Fruit fly (Drosophila melanogaster) whole organism, embryonic: Measurements from ENCODE around the gene CG6142.

Experiments
- Abd-B ChIP-seq: fragments of 200-800 bp; sonication (Bioruptor generic); optimal IDR thresholded peaks from 2 replicates; lab custom pipeline; 2018; ENCODE audit warnings: missing biosample characterization, mild to moderate bottlenecking, missing genetic modification characterization, moderate library complexity
- CG10462 ChIP-seq: fragments of 200-800 bp; sonication (Bioruptor generic); optimal IDR thresholded peaks from 2 replicates; lab custom pipeline; 2016; ENCODE audit warnings: missing biosample characterization, missing genetic modification characterization
- CG12071 ChIP-seq: fragments of 200-800 bp; sonication (Bioruptor generic); optimal IDR thresholded peaks from 3 replicates; lab custom pipeline; 2018; ENCODE audit warnings: missing biosample characterization, mild to moderate bottlenecking, missing genetic modification characterization
- CG13775 ChIP-seq: fragments of 200-800 bp; sonication (Bioruptor generic); optimal IDR thresholded peaks from 3 replicates; lab custom pipeline; 2017; ENCODE audit warnings: missing biosample characterization, mild to moderate bottlenecking, missing genetic modification characterization
- CG13894 ChIP-seq: fragments of 200-800 bp; sonication (Bioruptor generic); optimal IDR thresholded peaks from 3 replicates; lab custom pipeline; 2018; ENCODE audit warnings: missing biosample characterization, mild to moderate bottlenecking, missing genetic modification characterization, moderate library complexity
- CG14014 ChIP-seq: fragments of 200-800 bp; sonication (Bioruptor generic); IDR thresholded peaks from 2 replicates; pipeline ENCODE4 v1.3.6; 2022; ENCODE audit warnings: missing biosample characterization, missing genetic modification characterization
- CG14667 ChIP-seq: fragments of 200-800 bp; sonication (Bioruptor generic); IDR thresholded peaks from 2 replicates; pipeline ENCODE4 v1.3.6; 2022; ENCODE audit warnings: missing biosample characterization, missing genetic modification characterization
- CG15479 ChIP-seq: fragments of 200-800 bp; sonication (Bioruptor generic); optimal IDR thresholded peaks from 3 replicates; lab custom pipeline; 2019; ENCODE audit warnings: missing biosample characterization, mild to moderate bottlenecking, missing genetic modification characterization, moderate library complexity
- CG15696 ChIP-seq: fragments of 200-800 bp; sonication (Bioruptor generic); optimal IDR thresholded peaks from 2 replicates; lab custom pipeline; 2019; ENCODE audit warnings: missing biosample characterization, mild to moderate bottlenecking, missing genetic modification characterization, moderate library complexity
- CG17612 ChIP-seq: fragments of 200-800 bp; sonication (Bioruptor generic); IDR thresholded peaks from 2 replicates; pipeline ENCODE4 v1.3.6; 2022; ENCODE audit warnings: missing biosample characterization, missing genetic modification characterization
- CG2120 ChIP-seq: fragments of 200-800 bp; sonication (Bioruptor generic); optimal IDR thresholded peaks from 3 replicates; lab custom pipeline; 2016; ENCODE audit warnings: missing biosample characterization, missing genetic modification characterization
- CG6765 ChIP-seq: fragments of 200-800 bp; sonication (Bioruptor generic); optimal IDR thresholded peaks from 3 replicates; lab custom pipeline; 2017; ENCODE audit warnings: missing biosample characterization, mild to moderate bottlenecking, missing genetic modification characterization
- CG7372 ChIP-seq: fragments of 200-800 bp; sonication (Bioruptor generic); IDR thresholded peaks from 2 replicates; pipeline ENCODE4 v1.3.6; 2022; ENCODE audit warnings: missing biosample characterization, missing genetic modification characterization
- CG9215 ChIP-seq: fragments of 200-800 bp; sonication (Bioruptor generic); IDR thresholded peaks from 2 replicates; pipeline ENCODE4 v1.3.6; 2022; ENCODE audit warnings: missing biosample characterization, missing genetic modification characterization
- CG9797 ChIP-seq: fragments of 200-800 bp; sonication (Bioruptor generic); optimal IDR thresholded peaks from 3 replicates; lab custom pipeline; 2018; ENCODE audit warnings: missing biosample characterization, mild to moderate bottlenecking, missing genetic modification characterization
- Dll ChIP-seq: fragments of 200-800 bp; sonication (Bioruptor generic); IDR thresholded peaks from 4 replicates; pipeline ENCODE4 v1.3.6; 2022; ENCODE audit warnings: missing biosample characterization, missing genetic modification characterization; ENCODE audit not compliant: partially characterized antibody
- HLH54F ChIP-seq: fragments of 200-800 bp; sonication (Bioruptor generic); optimal IDR thresholded peaks from 3 replicates; lab custom pipeline; 2016; ENCODE audit warnings: missing biosample characterization, missing genetic modification characterization
- Meics ChIP-seq: fragments of 200-800 bp; sonication (Bioruptor generic); optimal IDR thresholded peaks from 2 replicates; lab custom pipeline; 2017; ENCODE audit warnings: missing biosample characterization, mild to moderate bottlenecking, missing genetic modification characterization
- NC2β ChIP-seq: fragments of 200-800 bp; sonication (Bioruptor generic); optimal IDR thresholded peaks from 2 replicates; lab custom pipeline; 2016; ENCODE audit warnings: missing biosample characterization, missing genetic modification characterization
- NfI ChIP-seq: fragments of 200-800 bp; sonication (Bioruptor generic); optimal IDR thresholded peaks from 3 replicates; lab custom pipeline; 2018; ENCODE audit warnings: missing biosample characterization, mild to moderate bottlenecking, missing genetic modification characterization, moderate library complexity
- Ssrp ChIP-seq: fragments of 200-800 bp; sonication (Bioruptor generic); optimal IDR thresholded peaks from 2 replicates; lab custom pipeline; 2018; ENCODE audit warnings: missing biosample characterization, mild to moderate bottlenecking, missing genetic modification characterization, moderate library complexity
- abd-A ChIP-seq: fragments of 200-800 bp; sonication (Bioruptor generic); optimal IDR thresholded peaks from 3 replicates; lab custom pipeline; 2019; ENCODE audit warnings: missing biosample characterization, mild to moderate bottlenecking, missing genetic modification characterization, moderate library complexity
- bab2 ChIP-seq: fragments of 200-800 bp; sonication (Bioruptor generic); optimal IDR thresholded peaks from 2 replicates; lab custom pipeline; 2016; ENCODE audit warnings: missing biosample characterization, missing genetic modification characterization
- bowl ChIP-seq: fragments of 200-800 bp; sonication (Bioruptor generic); IDR thresholded peaks from 2 replicates; pipeline ENCODE4 v1.3.6; 2022; ENCODE audit warnings: missing biosample characterization, missing genetic modification characterization
- caup ChIP-seq: fragments of 200-800 bp; sonication (Bioruptor generic); optimal IDR thresholded peaks from 3 replicates; lab custom pipeline; 2017; ENCODE audit warnings: missing biosample characterization, mild to moderate bottlenecking, missing genetic modification characterization, moderate library complexity; ENCODE audit not compliant: severe bottlenecking
- cwo ChIP-seq: fragments of 200-800 bp; sonication (Bioruptor generic); optimal IDR thresholded peaks from 3 replicates; lab custom pipeline; 2017; ENCODE audit warnings: missing biosample characterization, missing genetic modification characterization, mild to moderate bottlenecking, moderate library complexity, missing genetic modification reagents
- danr ChIP-seq: fragments of 200-800 bp; sonication (Bioruptor generic); IDR thresholded peaks from 2 replicates; pipeline ENCODE4 v1.3.6; 2022; ENCODE audit warnings: missing biosample characterization, missing genetic modification characterization
- fu2 ChIP-seq: fragments of 200-800 bp; sonication (Bioruptor generic); optimal IDR thresholded peaks from 2 replicates; lab custom pipeline; 2016; ENCODE audit warnings: missing biosample characterization, missing genetic modification characterization
- gem ChIP-seq: fragments of 200-800 bp; sonication (Bioruptor generic); optimal IDR thresholded peaks from 2 replicates; lab custom pipeline; 2019; ENCODE audit warnings: missing biosample characterization, mild to moderate bottlenecking, missing genetic modification characterization, moderate library complexity
- grn ChIP-seq: fragments of 200-800 bp; sonication (Bioruptor generic); optimal IDR thresholded peaks from 3 replicates; lab custom pipeline; 2017; ENCODE audit warnings: missing biosample characterization, missing genetic modification characterization
- gsb-n ChIP-seq: fragments of 200-800 bp; sonication (Bioruptor generic); optimal IDR thresholded peaks from 3 replicates; lab custom pipeline; 2018; ENCODE audit warnings: missing biosample characterization, mild to moderate bottlenecking, missing genetic modification characterization
- her ChIP-seq: fragments of 200-800 bp; sonication (Bioruptor generic); optimal IDR thresholded peaks from 2 replicates; lab custom pipeline; 2016; ENCODE audit warnings: missing biosample characterization, missing genetic modification characterization
- jumu ChIP-seq: fragments of 200-800 bp; sonication (Bioruptor generic); optimal IDR thresholded peaks from 3 replicates; lab custom pipeline; 2016; ENCODE audit warnings: missing biosample characterization, missing genetic modification characterization
- kah ChIP-seq: fragments of 200-800 bp; sonication (Bioruptor generic); optimal IDR thresholded peaks from 2 replicates; lab custom pipeline; 2018; ENCODE audit warnings: missing biosample characterization, mild to moderate bottlenecking, missing genetic modification characterization
- lab ChIP-seq: fragments of 200-800 bp; sonication (Bioruptor generic); optimal IDR thresholded peaks from 3 replicates; lab custom pipeline; 2017; ENCODE audit warnings: missing biosample characterization, missing genetic modification characterization, mild to moderate bottlenecking, moderate library complexity, missing genetic modification reagents
- lmd ChIP-seq: fragments of 200-800 bp; sonication (Bioruptor generic); IDR thresholded peaks from 2 replicates; pipeline ENCODE4 v1.3.6; 2022; ENCODE audit warnings: missing biosample characterization, missing genetic modification characterization
- lov ChIP-seq, 2 experiments: fragments of 200-800 bp in 1 of 2; fragments of >200 bp in 1 of 2; sonication (Bioruptor generic) in 1 of 2; IDR thresholded peaks in 1 of 2; optimal IDR thresholded peaks in 1 of 2; 2 replicates in 1 of 2; 3 replicates in 1 of 2; pipeline versions ENCODE4 v1.3.6 to Lab custom; 2017 to 2022; ENCODE audit warnings: missing biosample characterization in 1 of 2, missing genetic modification characterization in 1 of 2
- luna ChIP-seq: fragments of 200-800 bp; sonication (Bioruptor generic); optimal IDR thresholded peaks from 2 replicates; lab custom pipeline; 2016; ENCODE audit warnings: missing biosample characterization, missing genetic modification characterization
- org-1 ChIP-seq: fragments of 200-800 bp; sonication (Bioruptor generic); optimal IDR thresholded peaks from 2 replicates; lab custom pipeline; 2017; ENCODE audit warnings: missing biosample characterization, missing genetic modification characterization
- otp ChIP-seq: fragments of 200-800 bp; sonication (Bioruptor generic); IDR thresholded peaks from 3 replicates; pipeline ENCODE4, ENCODE4 v1.3.6; 2022; ENCODE audit warnings: missing biosample characterization, missing genetic modification characterization
- pros ChIP-seq: fragments of 200-800 bp; sonication (Bioruptor generic); optimal IDR thresholded peaks from 3 replicates; lab custom pipeline; 2019; ENCODE audit warnings: missing biosample characterization, mild to moderate bottlenecking, missing genetic modification characterization, moderate library complexity
- pum ChIP-seq: fragments of 200-800 bp; sonication (Bioruptor generic); optimal IDR thresholded peaks from 2 replicates; lab custom pipeline; 2016; ENCODE audit warnings: missing biosample characterization, missing genetic modification characterization
- ranshi ChIP-seq: fragments of 200-800 bp; sonication (Bioruptor generic); IDR thresholded peaks from 2 replicates; pipeline ENCODE4 v1.3.6; 2022; ENCODE audit warnings: missing biosample characterization, missing genetic modification characterization
- repo ChIP-seq: fragments of 200-800 bp; sonication (Bioruptor generic); optimal IDR thresholded peaks from 2 replicates; lab custom pipeline; 2016; ENCODE audit warnings: missing biosample characterization, missing genetic modification characterization
- sens-2 ChIP-seq: fragments of 200-800 bp; sonication (Bioruptor generic); IDR thresholded peaks from 2 replicates; pipeline ENCODE4 v1.3.6; 2022; ENCODE audit warnings: missing biosample characterization, missing genetic modification characterization
- slbo ChIP-seq: fragments of 200-800 bp; sonication (Bioruptor generic); IDR thresholded peaks from 2 replicates; pipeline ENCODE4 v1.3.6; 2022; ENCODE audit warnings: missing biosample characterization, missing genetic modification characterization
- tna ChIP-seq: fragments of 200-800 bp; sonication (Bioruptor generic); IDR thresholded peaks from 2 replicates; pipeline ENCODE4 v1.3.6; 2022; ENCODE audit warnings: missing biosample characterization, missing genetic modification characterization; ENCODE audit not compliant: partially characterized antibody
- toy ChIP-seq: fragments of 200-800 bp; sonication (Bioruptor generic); IDR thresholded peaks from 2 replicates; pipeline ENCODE4 v1.3.6; 2022; ENCODE audit warnings: missing biosample characterization, missing genetic modification characterization
- ttk ChIP-seq: fragments of 200-800 bp; sonication (Bioruptor generic); IDR thresholded peaks from 2 replicates; pipeline ENCODE4 v2.1.2; 2022; ENCODE audit warnings: missing biosample characterization, missing genetic modification characterization
- wek ChIP-seq: fragments of 200-800 bp; sonication (Bioruptor generic); optimal IDR thresholded peaks from 3 replicates; lab custom pipeline; 2018; ENCODE audit warnings: missing biosample characterization, mild to moderate bottlenecking, missing genetic modification characterization, moderate library complexity

CG6142 gene

dm6 chr3R:26172040-26172439, 39.1 kb downstream of the CG6142 start (continued):
- TF ChIP-seq NfI (peak; percentile 33), ttk (GFP tag; lab: Robert Waterston, UW) (peak; percentile 62), pum (GFP tag; lab: Kevin White, UChicago) (peak; percentile 7), NC2β (no peak), wek (GFP tag; lab: Kevin White, UChicago) (no peak), pros (GFP tag; lab: Kevin White, UChicago) (no peak), kah (GFP tag; lab: Kevin White, UChicago) (peak; percentile 7), CG10462 (GFP tag; lab: Kevin White, UChicago) (no peak), CG15479 (no peak), CG7372 (GFP tag; lab: Robert Waterston, UW) (peak; percentile 58), HLH54F (GFP tag; lab: Kevin White, UChicago) (no peak), CG15696 (no peak), lov (optimal IDR thresholded peaks at IDR 0.05; lab: Kevin White, UChicago) (no peak), lov (GFP tag; IDR thresholded peaks at IDR 0.05; lab: Robert Waterston, UW) (no peak), sens-2 (no peak), CG17612 (0 out of 2 replicates have a peak, but pooled peaks have one; percentile 27), org-1 (GFP tag; lab: Kevin White, UChicago) (peak; percentile 38)

dm6 chr3R:26181991-26182390, 49.0 kb downstream of the CG6142 start:
- TF ChIP-seq tna (GFP tag; lab: Robert Waterston, UW) (no peak), CG9797 (GFP tag; lab: Kevin White, UChicago) (no peak), Abd-B (no peak), gsb-n (tag; lab: Kevin White, UChicago) (no peak), jumu (GFP tag; lab: Kevin White, UChicago) (no peak), gem (tag; lab: Kevin White, UChicago) (peak; percentile 31), her (GFP tag; lab: Kevin White, UChicago) (no peak), CG14014 (0 out of 2 replicates have a peak, but pooled peaks have one; percentile 21), CG9215 (GFP tag; lab: Robert Waterston, UW) (no peak), Ssrp (tag; lab: Kevin White, UChicago) (no peak), CG6765 (peak; percentile 28), CG13775 (GFP tag; lab: Kevin White, UChicago) (no peak), otp (no peak), repo (GFP tag; lab: Kevin White, UChicago) (no peak), CG14667 (GFP tag; lab: Robert Waterston, UW) (no peak), abd-A (tag; lab: Kevin White, UChicago) (peak; percentile 48), lmd (peak; percentile 38; the same call in 1 of the 2 replicates), slbo (GFP tag; lab: Robert Waterston, UW) (peak; percentile 15; the same call in 1 of the 2 replicates), cwo (GFP tag; lab: Kevin White, UChicago) (peak; percentile 36), luna (GFP tag; lab: Kevin White, UChicago) (no peak), fu2 (GFP tag; lab: Kevin White, UChicago) (no peak), CG2120 (GFP tag; lab: Kevin White, UChicago) (peak; percentile 55), Dll (no peak), bab2 (GFP tag; lab: Kevin White, UChicago) (peak; percentile 12), toy (GFP tag; lab: Robert Waterston, UW) (no peak), CG13894 (tag; lab: Kevin White, UChicago) (peak; percentile 42), grn (GFP tag; lab: Kevin White, UChicago) (no peak), ranshi (GFP tag; lab: Robert Waterston, UW) (0 out of 2 replicates have a peak, but pooled peaks have one; percentile 20), Meics (peak; percentile 17), lab (GFP tag; lab: Kevin White, UChicago) (peak; percentile 67), bowl (GFP tag; lab: Robert Waterston, UW) (no peak), CG10462 (GFP tag; lab: Kevin White, UChicago) (no peak), danr (GFP tag; lab: Robert Waterston, UW) (no peak), caup (GFP tag; lab: Kevin White, UChicago) (peak; percentile 1), CG12071 (GFP tag; lab: Kevin White, UChicago) (no peak)
